Worm (Caenorhabditis elegans): ENCODE data around the gene set-23.
"Not testable (repeated sequence)": the region's sequence is repeated elsewhere in the genome, so short reads cannot be mapped to it uniquely, and the experiment has no call there.

set-23 gene

DNA sequence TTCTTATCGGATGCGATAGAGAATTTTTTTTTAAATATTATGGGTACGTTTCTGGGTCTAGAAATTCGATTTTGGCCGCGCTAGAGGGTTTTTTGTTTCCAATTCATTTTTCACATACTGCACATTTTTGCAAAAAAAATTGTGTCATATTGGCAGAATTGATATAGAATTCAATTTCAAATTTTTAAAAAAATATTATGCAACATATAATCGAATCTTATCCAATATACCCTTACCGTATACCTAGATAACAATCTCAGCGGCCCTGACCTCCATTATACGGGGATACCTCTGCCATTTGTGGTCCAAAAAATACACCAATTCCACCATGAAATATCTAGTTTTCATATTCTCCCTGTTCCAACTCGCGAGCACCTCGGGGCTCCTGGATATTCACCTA lies 30.2 kb downstream of the set-23 start, which contains the start of gene cpg-24:
TSS of gene cpg-24 (plus strand) at position 301 of the 400 bp plus-strand sequence.
- TF ChIP-seq ztf-11 (tag; optimal IDR thresholded peaks at IDR 0.05) (no peak), aly-2 (tag; optimal IDR thresholded peaks at IDR 0.05) (no peak), F13H6.1 (tag; optimal IDR thresholded peaks at IDR 0.05) (no peak), mab-5 (tag; optimal IDR thresholded peaks at IDR 0.05) (no peak), dmd-4 (tag; optimal IDR thresholded peaks at IDR 0.05) (no peak), unc-62 (GFP tag; optimal IDR thresholded peaks at IDR 0.05) (no peak), nhr-11 (tag; optimal IDR thresholded peaks at IDR 0.05) (no peak)

DNA sequence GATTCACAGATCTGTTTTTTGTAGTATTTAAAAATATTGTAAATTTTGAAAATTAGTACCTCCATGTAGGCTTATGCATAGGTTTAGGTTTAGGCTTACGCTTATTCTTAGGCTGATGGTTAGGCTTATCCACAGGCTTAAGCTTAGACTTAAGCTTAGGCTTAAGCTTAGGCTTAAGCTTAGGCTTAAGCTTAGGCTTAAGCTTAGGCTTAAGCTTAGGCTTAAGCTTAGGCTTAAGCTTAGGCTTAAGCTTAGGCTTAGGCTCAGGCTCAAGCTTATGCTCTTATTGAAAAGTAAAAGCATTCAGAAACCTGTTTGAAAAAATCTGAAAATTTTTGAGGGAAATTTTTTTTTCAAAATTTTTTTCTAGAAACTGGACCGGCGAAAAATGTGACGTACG lies 31.1 kb downstream of the set-23 start:
- TF ChIP-seq ztf-11 (tag; optimal IDR thresholded peaks at IDR 0.05) (no peak), F13H6.1 (tag; optimal IDR thresholded peaks at IDR 0.05) (no peak), crh-2 (tag; optimal IDR thresholded peaks at IDR 0.05) (no peak), peb-1 (tag; optimal IDR thresholded peaks at IDR 0.05) (no peak), aly-2 (tag; optimal IDR thresholded peaks at IDR 0.05) (no peak), nhr-77 (tag; optimal IDR thresholded peaks at IDR 0.05) (no peak), elt-3 (tag; optimal IDR thresholded peaks at IDR 0.05) (no peak)

DNA sequence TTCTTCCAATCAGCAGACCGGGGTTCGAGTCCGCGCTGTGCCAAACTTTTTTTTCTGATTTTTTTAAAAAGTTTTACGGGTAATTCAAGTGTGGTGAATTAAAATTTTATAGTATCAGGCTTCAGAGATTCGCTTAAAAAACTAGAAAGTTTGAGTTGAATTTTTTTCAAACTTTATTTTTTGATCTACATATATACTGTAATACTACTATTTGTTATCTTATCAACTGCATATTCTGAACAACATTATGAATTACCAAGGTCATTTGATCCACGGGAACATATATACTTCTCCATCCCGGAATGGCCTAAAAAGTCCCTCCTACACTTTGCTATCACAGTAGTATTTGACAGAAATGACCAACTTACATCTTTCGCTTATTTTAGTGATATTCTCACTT lies 32.0 kb downstream of the set-23 start, which contains the start of gene Y41D4B.6:
TSS of gene Y41D4B.6 (plus strand) at position 301 of the 400 bp plus-strand sequence.
- TF ChIP-seq unc-55 (GFP tag; optimal IDR thresholded peaks at IDR 0.05) (no peak), lin-13 (GFP tag; optimal IDR thresholded peaks at IDR 0.05) (no peak), F13H6.1 (tag; optimal IDR thresholded peaks at IDR 0.05) (no peak), lsy-2 (tag; optimal IDR thresholded peaks at IDR 0.05) (no peak), R02D3.7 (tag; optimal IDR thresholded peaks at IDR 0.05) (no peak), nhr-10 (tag; optimal IDR thresholded peaks at IDR 0.05) (no peak), fos-1 (tag; optimal IDR thresholded peaks at IDR 0.05) (no peak), elt-3 (tag; optimal IDR thresholded peaks at IDR 0.05) (no peak), skn-1 (tag; optimal IDR thresholded peaks at IDR 0.05) (no peak), nhr-21 (tag; optimal IDR thresholded peaks at IDR 0.05) (no peak)

- no peak for TF ChIP-seq nhr-12 (tag; optimal IDR thresholded peaks at IDR 0.05)
- TF ChIP-seq nhr-237 (tag; optimal IDR thresholded peaks at IDR 0.05) = no peak
- TF ChIP-seq lin-39 (tag; optimal IDR thresholded peaks at IDR 0.05) = no peak
- no peak for TF ChIP-seq ztf-11 (tag; optimal IDR thresholded peaks at IDR 0.05)
- no peak for TF ChIP-seq nhr-10 (tag; optimal IDR thresholded peaks at IDR 0.05)
- no peak for TF ChIP-seq elt-3 (tag; optimal IDR thresholded peaks at IDR 0.05)
- no peak for TF ChIP-seq C34F6.9 (tag; optimal IDR thresholded peaks at IDR 0.05)
- TF ChIP-seq unc-39 (tag; optimal IDR thresholded peaks at IDR 0.05) = no peak
Observed at ce11 chrIV:1637333-1637732, 35.9 kb downstream of the set-23 start.

DNA sequence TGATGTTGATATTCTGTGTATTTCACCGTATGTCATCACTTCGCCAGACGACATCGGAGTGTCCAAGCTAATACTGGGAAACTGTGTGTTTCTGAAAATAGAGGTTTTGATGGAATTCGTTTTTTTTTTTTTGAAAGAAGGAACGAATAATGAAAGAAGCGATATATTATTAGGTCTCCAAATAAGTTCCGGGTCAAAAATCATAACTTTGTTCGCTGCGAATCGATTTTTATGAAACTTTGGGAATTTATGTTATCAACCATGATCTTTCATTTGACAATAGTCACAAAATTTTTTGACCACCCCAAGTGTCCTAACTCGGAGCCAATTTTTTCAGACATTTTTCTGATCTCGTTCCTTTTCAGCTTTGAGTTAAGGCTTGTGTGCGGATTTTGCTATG lies 43.7 kb downstream of the set-23 start, which contains the start of gene nhr-274:
TSS of gene nhr-274 (minus strand) at position 101 of the 400 bp plus-strand sequence.
- not testable (repeated sequence) for TF ChIP-seq lin-11 (tag; optimal IDR thresholded peaks at IDR 0.05); nhr-129 (tag; optimal IDR thresholded peaks at IDR 0.05); unc-55 (GFP tag; optimal IDR thresholded peaks at IDR 0.05)

- no peak for TF ChIP-seq mab-5 (tag; optimal IDR thresholded peaks at IDR 0.05)
- TF ChIP-seq mbf-1 (tag; optimal IDR thresholded peaks at IDR 0.05) = no peak
- TF ChIP-seq F13H6.1 (tag; optimal IDR thresholded peaks at IDR 0.05) = no peak
- TF ChIP-seq nhr-6 (tag; optimal IDR thresholded peaks at IDR 0.05) = no peak
- no peak for TF ChIP-seq peb-1 (tag; optimal IDR thresholded peaks at IDR 0.05)
- no peak for TF ChIP-seq nhr-10 (tag; optimal IDR thresholded peaks at IDR 0.05)
Observed at ce11 chrIV:1649349-1649748, 47.9 kb downstream of the set-23 start.

DNA sequence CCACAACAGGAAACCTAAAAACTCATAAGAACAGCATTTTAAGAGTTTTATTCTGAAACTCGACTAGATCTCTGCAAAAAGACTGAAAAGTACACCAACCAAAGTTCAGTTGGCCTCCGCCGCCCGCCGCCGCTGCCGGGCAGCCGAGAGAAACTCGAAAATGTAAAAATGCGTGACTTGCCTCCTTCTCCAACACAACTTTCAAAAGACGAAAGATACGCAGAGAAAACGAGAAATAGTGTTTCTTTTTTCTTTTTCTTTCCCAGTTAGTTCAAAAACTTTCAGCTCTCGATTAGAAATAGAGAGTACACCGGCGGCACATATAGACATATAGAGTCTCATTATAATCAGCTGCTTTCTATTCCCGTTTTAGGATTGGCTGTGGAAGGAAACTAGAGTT lies 48.3 kb downstream of the set-23 start:
- TF ChIP-seq mdl-1 (tag; optimal IDR thresholded peaks at IDR 0.05) (no peak), nhr-77 (tag; optimal IDR thresholded peaks at IDR 0.05) (no peak), crh-2 (tag; optimal IDR thresholded peaks at IDR 0.05) (peak; percentile 75), lin-13 (GFP tag; optimal IDR thresholded peaks at IDR 0.05) (peak; percentile 12), sem-4 (tag; optimal IDR thresholded peaks at IDR 0.05) (no peak), mbf-1 (tag; optimal IDR thresholded peaks at IDR 0.05) (no peak), gmeb-1 (tag; optimal IDR thresholded peaks at IDR 0.05) (peak; percentile 31), ceh-16 (tag; optimal IDR thresholded peaks at IDR 0.05) (no peak), nhr-237 (tag; optimal IDR thresholded peaks at IDR 0.05) (no peak), lsy-2 (tag; optimal IDR thresholded peaks at IDR 0.05) (peak in 1 of 2 experiments; percentile 28), nhr-11 (tag; optimal IDR thresholded peaks at IDR 0.05) (no peak), nhr-10 (tag; optimal IDR thresholded peaks at IDR 0.05) (no peak), elt-3 (tag; optimal IDR thresholded peaks at IDR 0.05) (no peak), nhr-129 (tag; optimal IDR thresholded peaks at IDR 0.05) (peak; percentile 47), R02D3.7 (tag; optimal IDR thresholded peaks at IDR 0.05) (no peak), zag-1 (tag; optimal IDR thresholded peaks at IDR 0.05) (no peak), unc-55 (GFP tag; optimal IDR thresholded peaks at IDR 0.05) (peak; percentile 78), Y55F3AM.14 (GFP tag; optimal IDR thresholded peaks at IDR 0.05) (no peak), alr-1 (tag; optimal IDR thresholded peaks at IDR 0.05) (no peak), ceh-82 (tag; optimal IDR thresholded peaks at IDR 0.05) (no peak), skn-1 (tag; optimal IDR thresholded peaks at IDR 0.05) (no peak), nhr-25 (tag; optimal IDR thresholded peaks at IDR 0.05) (no peak), blmp-1 (tag; optimal IDR thresholded peaks at IDR 0.05; ENCODE audit: insufficient read depth) (no peak), C34F6.9 (tag; optimal IDR thresholded peaks at IDR 0.05) (peak; percentile 62), F13H6.1 (tag; optimal IDR thresholded peaks at IDR 0.05) (no peak), ama-1 (optimal IDR thresholded peaks at IDR 0.05) (no peak)

Measured in whole organism, L2 larva.